Fruit fly (Drosophila melanogaster): ENCODE data around the gene Kaz.
A peak's percentile ranks its signal among the peaks of the same experiment; 100 is the strongest.

Gene Kaz

dm6 chr3R:24878655-24879054 is 48.9 kb upstream of the Kaz start:
- TF ChIP-seq CG11085 (GFP tag; IDR thresholded peaks at IDR 0.05) (no peak), CG4730 (GFP tag; IDR thresholded peaks at IDR 0.05) (no peak), chinmo (GFP tag; IDR thresholded peaks at IDR 0.05; ENCODE audit: partially characterized antibody) (0 out of 4 replicates have a peak, but pooled peaks have one; percentile 37), Pdp1 (GFP tag; optimal IDR thresholded peaks at IDR 0.05) (peak in 1 of 2 experiments; percentile 5), Aef1 (GFP tag; IDR thresholded peaks at IDR 0.05) (no peak), sr (GFP tag; IDR thresholded peaks at IDR 0.05) (peak; percentile 53), TFAM (GFP tag; optimal IDR thresholded peaks at IDR 0.05) (no peak), caup (GFP tag; optimal IDR thresholded peaks at IDR 0.05; ENCODE audit: severe bottlenecking) (no peak), ato (GFP tag; IDR thresholded peaks at IDR 0.05; ENCODE audit: partially characterized antibody) (no peak)

- TF ChIP-seq dysf (GFP tag; IDR thresholded peaks at IDR 0.05) (no peak), Tbp (GFP tag; optimal IDR thresholded peaks at IDR 0.05) (no peak), lbe (GFP tag; optimal IDR thresholded peaks at IDR 0.05) (peak; percentile 4), MESR4 (GFP tag; optimal IDR thresholded peaks at IDR 0.05) (peak; percentile 22), CG30403 (GFP tag; optimal IDR thresholded peaks at IDR 0.05) (no peak), Dp (GFP tag; optimal IDR thresholded peaks at IDR 0.05) (peak; percentile 96), CG13424 (tag; optimal IDR thresholded peaks at IDR 0.05) (peak; percentile 25), CG17829 (tag; optimal IDR thresholded peaks at IDR 0.05) (peak; percentile 39), Sox100B (GFP tag; optimal IDR thresholded peaks at IDR 0.05) (no peak), Sin3A (optimal IDR thresholded peaks at IDR 0.05) (peak; percentile 6), trem (tag; optimal IDR thresholded peaks at IDR 0.05) (peak; percentile 34), phol (tag; optimal IDR thresholded peaks at IDR 0.05) (peak; percentile 21), CG3281 (GFP tag; optimal IDR thresholded peaks at IDR 0.05) (peak; percentile 5), HmgD (GFP tag; optimal IDR thresholded peaks at IDR 0.05) (no peak), CG4854 (GFP tag; optimal IDR thresholded peaks at IDR 0.05) (peak; percentile 97), cwo (GFP tag; optimal IDR thresholded peaks at IDR 0.05) (peak; percentile 94), CG12104 (GFP tag; optimal IDR thresholded peaks at IDR 0.05) (peak; percentile 38), sr (GFP tag; IDR thresholded peaks at IDR 0.05) (no peak), zen2 (GFP tag; IDR thresholded peaks at IDR 0.05; ENCODE audit: partially characterized antibody) (no peak), Ets97D (GFP tag; optimal IDR thresholded peaks at IDR 0.05) (peak; percentile 44), CG6791 (GFP tag; IDR thresholded peaks at IDR 0.05; ENCODE audit: partially characterized antibody) (no peak), CG13775 (GFP tag; optimal IDR thresholded peaks at IDR 0.05) (peak; percentile 6), hkb (optimal IDR thresholded peaks at IDR 0.05) (no peak), hkb (GFP tag; IDR thresholded peaks at IDR 0.05) (no peak), sc (optimal IDR thresholded peaks at IDR 0.05) (no peak), sc (GFP tag; optimal IDR thresholded peaks at IDR 0.05) (no peak), grn (GFP tag; optimal IDR thresholded peaks at IDR 0.05) (peak; percentile 11), Lhr (GFP tag; optimal IDR thresholded peaks at IDR 0.05) (no peak), CG31441 (GFP tag; IDR thresholded peaks at IDR 0.05) (0 out of 2 replicates have a peak, but pooled peaks have one; percentile 7), ind (GFP tag; optimal IDR thresholded peaks at IDR 0.05) (no peak), Dref (GFP tag; IDR thresholded peaks at IDR 0.05) (no peak), CG10267 (tag; optimal IDR thresholded peaks at IDR 0.05) (peak; percentile 45), CG15073 (GFP tag; optimal IDR thresholded peaks at IDR 0.05) (no peak), nmo (GFP tag; optimal IDR thresholded peaks at IDR 0.05) (peak; percentile 36), croc (GFP tag; conservative IDR thresholded peaks at IDR 0.05) (0 out of 3 replicates have a peak, but pooled peaks have one; percentile 3), p53 (GFP tag; optimal IDR thresholded peaks at IDR 0.05) (no peak), Meics (GFP tag; optimal IDR thresholded peaks at IDR 0.05) (peak; percentile 32), Bgb (GFP tag; IDR thresholded peaks at IDR 0.05; ENCODE audit: partially characterized antibody) (no peak), CG9727 (GFP tag; optimal IDR thresholded peaks at IDR 0.05) (peak; percentile 46), Ets65A (GFP tag) (peak; percentile 14), E2f2 (GFP tag; IDR thresholded peaks at IDR 0.05) (peak; percentile 97)
These were observed 47.2 kb upstream of the Kaz start, which contains the start of the genes CG11089 and CG31381 for dm6 chr3R:24876843-24877457. Gene CG11089 (plus strand): TSS chr3R:24877045. Gene CG31381 (plus strand): TSS chr3R:24877045.

Measured in whole organism, embryonic.